Worm (Caenorhabditis elegans) whole organism, mixed stage, embryonic: ENCODE measurements around the gene ZK1098.6.

Experiments
- flh-1 ChIP-seq: fragments of 200-800 bp; sonication (Bioruptor generic); optimal IDR thresholded peaks from 2 replicates; lab custom pipeline; 2018; ENCODE audit warnings: mild to moderate bottlenecking, missing genetic modification characterization, moderate library complexity, missing compliant biosample characterization
- lin-13 ChIP-seq: fragments of 150-350 bp; optimal IDR thresholded peaks from 2 replicates; lab custom pipeline; 2014; ENCODE audit warnings: missing biosample characterization, missing genetic modification characterization
- pha-4 ChIP-seq: fragments of 150-350 bp; optimal IDR thresholded peaks from 2 replicates; lab custom pipeline; 2018; ENCODE audit warnings: missing biosample characterization, missing genetic modification reagents, missing genetic modification characterization
- snpc-4 ChIP-seq: fragments of 150-350 bp; optimal IDR thresholded peaks from 2 replicates; lab custom pipeline; 2014; ENCODE audit warnings: missing biosample characterization, missing genetic modification characterization
- unc-62 ChIP-seq: fragments of 150-350 bp; optimal IDR thresholded peaks from 2 replicates; lab custom pipeline; 2014; ENCODE audit warnings: missing biosample characterization, missing genetic modification reagents, missing genetic modification characterization

DNA sequence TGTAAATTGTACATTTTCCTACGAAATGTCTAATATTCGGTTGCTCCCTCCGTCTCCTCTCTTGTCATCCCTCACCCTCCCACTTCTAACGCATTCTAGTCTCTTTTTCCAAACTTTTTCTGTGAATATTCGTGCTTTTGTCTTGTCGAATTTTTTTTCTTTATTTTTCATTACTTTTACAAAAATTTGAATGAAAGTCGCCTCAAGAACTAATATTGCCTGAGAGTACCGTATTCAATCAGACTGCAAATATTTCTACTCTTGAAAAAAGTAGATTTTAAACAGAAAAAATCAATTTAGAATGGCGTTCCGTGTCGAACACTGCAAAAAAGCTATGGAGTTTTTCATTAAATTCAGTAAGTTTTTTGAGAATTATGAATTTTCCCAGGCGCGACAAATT lies 29.3 kb downstream of the ZK1098.6 start, which contains the start of gene ZK1098.11:
- TF ChIP-seq pha-4 (tag; lab: Kevin White, UChicago) (no peak), snpc-4 (tag; lab: Kevin White, UChicago) (no peak), flh-1 (no peak), lin-13 (tag; lab: Kevin White, UChicago) (no peak), unc-62 (GFP tag; lab: Kevin White, UChicago) (no peak)
